Fruit fly (Drosophila melanogaster): ENCODE results near the gene nrv1.

Gene nrv1

dm6 chr2L:6783395-6783794 is 3.3 kb downstream of the nrv1 start (continued):
- TF ChIP-seq CG10209 (GFP tag; optimal IDR thresholded peaks at IDR 0.05) (no peak), CG2889 (GFP tag; IDR thresholded peaks at IDR 0.05) (no peak), pnt (GFP tag; optimal IDR thresholded peaks at IDR 0.05) (no peak), knrl (GFP tag; IDR thresholded peaks at IDR 0.05; ENCODE audit: partially characterized antibody) (no peak), Med (GFP tag) (peak; percentile 39), oc (tag; optimal IDR thresholded peaks at IDR 0.05) (no peak)

- TF ChIP-seq Doc3 (GFP tag; IDR thresholded peaks at IDR 0.05; ENCODE audit: partially characterized antibody) (peak; percentile 70), esg (GFP tag; conservative IDR thresholded peaks at IDR 0.05) (no peak), otp (GFP tag; IDR thresholded peaks at IDR 0.05) (no peak), hkb (optimal IDR thresholded peaks at IDR 0.05) (no peak), hkb (GFP tag; IDR thresholded peaks at IDR 0.05) (no peak), CG8924 (tag; optimal IDR thresholded peaks at IDR 0.05) (no peak), fd3F (GFP tag; optimal IDR thresholded peaks at IDR 0.05) (no peak), CG2129 (GFP tag; IDR thresholded peaks at IDR 0.05; ENCODE audit: partially characterized antibody) (peak; percentile 28; the same call in 1 of the 2 replicates), unc-4 (GFP tag; IDR thresholded peaks at IDR 0.05; ENCODE audit: partially characterized antibody) (peak; percentile 68), sob (GFP tag; IDR thresholded peaks at IDR 0.05) (0 out of 2 replicates have a peak, but pooled peaks have one; percentile 18), ssp (GFP tag; IDR thresholded peaks at IDR 0.05) (0 out of 2 replicates have a peak, but pooled peaks have one; percentile 12), sna (GFP tag; IDR thresholded peaks at IDR 0.05; ENCODE audit: partially characterized antibody) (peak; percentile 46; the same call in 1 of the 2 replicates), CG16813 (GFP tag; IDR thresholded peaks at IDR 0.05; ENCODE audit: partially characterized antibody) (peak; percentile 55; the same call in 2 of the 3 replicates), hbn (GFP tag; IDR thresholded peaks at IDR 0.05; ENCODE audit: partially characterized antibody) (no peak), gem (tag; optimal IDR thresholded peaks at IDR 0.05) (no peak), ase (GFP tag; IDR thresholded peaks at IDR 0.05) (no peak), CG11456 (GFP tag; IDR thresholded peaks at IDR 0.05) (no peak), Ada2b (GFP tag; IDR thresholded peaks at IDR 0.05) (no peak), lola (GFP tag; optimal IDR thresholded peaks at IDR 0.05) (no peak), Tbp (GFP tag; optimal IDR thresholded peaks at IDR 0.05) (no peak), HLHmδ (GFP tag; optimal IDR thresholded peaks at IDR 0.05) (no peak), maf-S (GFP tag; optimal IDR thresholded peaks at IDR 0.05) (no peak), gro (GFP tag; optimal IDR thresholded peaks at IDR 0.05) (no peak), repo (GFP tag; optimal IDR thresholded peaks at IDR 0.05) (no peak), prd (optimal IDR thresholded peaks at IDR 0.05) (no peak), prd (GFP tag; IDR thresholded peaks at IDR 0.05) (peak; percentile 34; the same call in 1 of the 3 replicates), CG13287 (GFP tag; IDR thresholded peaks at IDR 0.05; ENCODE audit: partially characterized antibody) (peak; percentile 66), Max (GFP tag; optimal IDR thresholded peaks at IDR 0.05) (no peak), ranshi (GFP tag; IDR thresholded peaks at IDR 0.05) (no peak), Myb (GFP tag; optimal IDR thresholded peaks at IDR 0.05) (no peak), CG3847 (GFP tag; IDR thresholded peaks at IDR 0.05) (0 out of 2 replicates have a peak, but pooled peaks have one; percentile 15), CG3995 (GFP tag; optimal IDR thresholded peaks at IDR 0.05) (no peak), knrl (GFP tag; IDR thresholded peaks at IDR 0.05; ENCODE audit: partially characterized antibody) (peak; percentile 60; the same call in 2 of the 3 replicates), pnt (GFP tag; optimal IDR thresholded peaks at IDR 0.05) (no peak), Camta (GFP tag; optimal IDR thresholded peaks at IDR 0.05) (no peak), zen2 (GFP tag; IDR thresholded peaks at IDR 0.05; ENCODE audit: partially characterized antibody) (peak; percentile 48; the same call in 1 of the 3 replicates), CG33557 (GFP tag; optimal IDR thresholded peaks at IDR 0.05) (no peak), CG32532 (GFP tag; IDR thresholded peaks at IDR 0.05) (no peak), pb (GFP tag; optimal IDR thresholded peaks at IDR 0.05) (no peak), aop (GFP tag; IDR thresholded peaks at IDR 0.05) (no peak), CG11723 (GFP tag; optimal IDR thresholded peaks at IDR 0.05) (no peak), Med (GFP tag) (no peak), CG4328 (GFP tag; optimal IDR thresholded peaks at IDR 0.05) (no peak), BEAF-32 (GFP tag; optimal IDR thresholded peaks at IDR 0.05) (peak; percentile 53), Bgb (GFP tag; IDR thresholded peaks at IDR 0.05; ENCODE audit: partially characterized antibody) (peak; percentile 34; the same call in 1 of the 2 replicates)
These were observed 11.8 kb downstream of the nrv1 start for dm6 chr2L:6774853-6775252.
